Fruit fly (Drosophila melanogaster) whole organism, embryonic: ENCODE data around the gene CG13893.

Source experiments
- Atf6 ChIP-seq: fragments of 200-800 bp; sonication (Bioruptor generic); IDR thresholded peaks from 2 replicates; pipeline ENCODE4 v1.3.6; 2022; ENCODE audit warnings: missing biosample characterization, missing genetic modification characterization
- Bdp1 ChIP-seq: fragments of 200-800 bp; sonication (Bioruptor generic); optimal IDR thresholded peaks from 3 replicates; lab custom pipeline; 2016; ENCODE audit warnings: missing biosample characterization, missing genetic modification characterization
- Blimp-1 ChIP-seq: fragments of 200-800 bp; sonication (Bioruptor generic); optimal IDR thresholded peaks from 3 replicates; lab custom pipeline; 2018; ENCODE audit warnings: missing biosample characterization, missing genetic modification characterization, mild to moderate bottlenecking, moderate library complexity, missing genetic modification reagents
- CG1024 ChIP-seq: fragments of 200-800 bp; sonication (Bioruptor generic); IDR thresholded peaks from 2 replicates; pipeline ENCODE4 v1.3.6; 2022; ENCODE audit warnings: missing biosample characterization, missing genetic modification characterization
- CG11085 ChIP-seq: fragments of 200-800 bp; sonication (Bioruptor generic); IDR thresholded peaks from 2 replicates; pipeline ENCODE4 v1.3.6; 2022; ENCODE audit warnings: missing biosample characterization, missing genetic modification characterization
- CG11504 ChIP-seq: fragments of 200-800 bp; sonication (Bioruptor generic); optimal IDR thresholded peaks from 3 replicates; lab custom pipeline; 2019; ENCODE audit warnings: missing biosample characterization, mild to moderate bottlenecking, missing genetic modification characterization, moderate library complexity
- CG11695 ChIP-seq: fragments of 200-800 bp; sonication (Bioruptor generic); IDR thresholded peaks from 3 replicates; pipeline ENCODE4 v1.3.6; 2022; ENCODE audit warnings: missing biosample characterization, missing genetic modification characterization
- CG11723 ChIP-seq: fragments of 200-800 bp; sonication (Bioruptor generic); optimal IDR thresholded peaks from 2 replicates; lab custom pipeline; 2017; ENCODE audit warnings: missing biosample characterization, mild to moderate bottlenecking, missing genetic modification characterization
- CG12659 ChIP-seq: fragments of 200-800 bp; sonication (Bioruptor generic); optimal IDR thresholded peaks from 3 replicates; lab custom pipeline; 2017; ENCODE audit warnings: mild to moderate bottlenecking, missing biosample characterization, missing genetic modification reagents, missing genetic modification characterization
- CG14710 ChIP-seq: fragments of 200-800 bp; sonication (Bioruptor generic); optimal IDR thresholded peaks from 3 replicates; lab custom pipeline; 2019; ENCODE audit warnings: missing biosample characterization, mild to moderate bottlenecking, missing genetic modification characterization, moderate library complexity
- CG15514 ChIP-seq: fragments of 200-800 bp; sonication (Bioruptor generic); optimal IDR thresholded peaks from 3 replicates; lab custom pipeline; 2017; ENCODE audit warnings: missing biosample characterization, missing genetic modification characterization, mild to moderate bottlenecking, moderate library complexity, missing genetic modification reagents
- CG17359 ChIP-seq: fragments of 200-800 bp; sonication (Bioruptor generic); optimal IDR thresholded peaks from 3 replicates; lab custom pipeline; 2018; ENCODE audit warnings: missing biosample characterization, mild to moderate bottlenecking, missing genetic modification characterization, moderate library complexity
- CG17612 ChIP-seq: fragments of 200-800 bp; sonication (Bioruptor generic); IDR thresholded peaks from 2 replicates; pipeline ENCODE4 v1.3.6; 2022; ENCODE audit warnings: missing biosample characterization, missing genetic modification characterization
- CG2120 ChIP-seq: fragments of 200-800 bp; sonication (Bioruptor generic); optimal IDR thresholded peaks from 3 replicates; lab custom pipeline; 2016; ENCODE audit warnings: missing biosample characterization, missing genetic modification characterization
- CG3995 ChIP-seq: fragments of 200-800 bp; sonication (Bioruptor generic); optimal IDR thresholded peaks from 3 replicates; lab custom pipeline; 2016; ENCODE audit warnings: missing biosample characterization, missing genetic modification characterization
- CG4730 ChIP-seq: fragments of 200-800 bp; sonication (Bioruptor generic); IDR thresholded peaks from 2 replicates; pipeline ENCODE4 v1.3.6; 2022; ENCODE audit warnings: missing biosample characterization, missing genetic modification characterization
- CG6683 ChIP-seq: fragments of 200-800 bp; sonication (Bioruptor generic); optimal IDR thresholded peaks from 2 replicates; lab custom pipeline; 2017; ENCODE audit warnings: missing biosample characterization, mild to moderate bottlenecking, missing genetic modification characterization, missing genetic modification reagents
- CG7556 ChIP-seq: fragments of 200-800 bp; sonication (Bioruptor generic); optimal IDR thresholded peaks from 2 replicates; lab custom pipeline; 2017; ENCODE audit warnings: missing biosample characterization, mild to moderate bottlenecking, missing genetic modification characterization
- CG7928 ChIP-seq: fragments of 200-800 bp; sonication (Bioruptor generic); optimal IDR thresholded peaks from 2 replicates; lab custom pipeline; 2017; ENCODE audit warnings: missing biosample characterization, mild to moderate bottlenecking, missing genetic modification characterization
- CG8359 ChIP-seq: fragments of 200-800 bp; sonication (Bioruptor generic); optimal IDR thresholded peaks from 2 replicates; lab custom pipeline; 2017; ENCODE audit warnings: missing biosample characterization, mild to moderate bottlenecking, missing genetic modification characterization, borderline replicate concordance
- CG8944 ChIP-seq: fragments of 200-800 bp; sonication (Bioruptor generic); optimal IDR thresholded peaks from 3 replicates; lab custom pipeline; 2016; ENCODE audit warnings: missing biosample characterization, missing genetic modification characterization
- Dip2 ChIP-seq: fragments of 200-800 bp; sonication (Bioruptor generic); IDR thresholded peaks from 2 replicates; pipeline ENCODE4 v1.3.6; 2022; ENCODE audit warnings: missing biosample characterization, missing genetic modification characterization
- Gug ChIP-seq: fragments of 200-800 bp; sonication (Bioruptor generic); IDR thresholded peaks from 4 replicates; pipeline ENCODE4 v1.3.6; 2022; ENCODE audit warnings: missing biosample characterization, missing genetic modification characterization
- Hey ChIP-seq: fragments of 200-800 bp; sonication (Bioruptor generic); optimal IDR thresholded peaks from 3 replicates; lab custom pipeline; 2018; ENCODE audit warnings: missing biosample characterization, mild to moderate bottlenecking, missing genetic modification characterization
- Lhr ChIP-seq: fragments of 200-800 bp; sonication (Bioruptor generic); optimal IDR thresholded peaks from 3 replicates; lab custom pipeline; 2017; ENCODE audit warnings: mild to moderate bottlenecking, missing biosample characterization, missing genetic modification reagents, missing genetic modification characterization
- Mrtf ChIP-seq: fragments of 200-800 bp; sonication (Bioruptor generic); IDR thresholded peaks from 3 replicates; pipeline ENCODE4 v1.3.6; 2022; ENCODE audit warnings: missing biosample characterization, missing genetic modification characterization
- Pdp1 ChIP-seq, 2 experiments: fragments of 200-800 bp; sonication (Bioruptor generic); optimal IDR thresholded peaks; 3 replicates each; lab custom pipeline; 2016; ENCODE audit warnings: missing biosample characterization in 2 of 2, missing genetic modification characterization in 2 of 2, mild to moderate bottlenecking in 1 of 2, moderate library complexity in 1 of 2
- Ravus ChIP-seq: fragments of 200-800 bp; sonication (Bioruptor generic); IDR thresholded peaks from 2 replicates; pipeline ENCODE4 v1.3.6; 2022; ENCODE audit warnings: missing biosample characterization, missing genetic modification characterization
- Sin3A ChIP-seq: fragments of >200 bp; optimal IDR thresholded peaks from 2 replicates; lab custom pipeline; 2018
- Trl ChIP-seq, 3 experiments: fragments of >200 bp in 2 of 3; fragments of 200-800 bp in 1 of 3; sonication (Bioruptor generic) in 1 of 3; optimal IDR thresholded peaks; 2 replicates in 1 of 3; 3 replicates in 2 of 3; lab custom pipeline; 2016 to 2017; ENCODE audit warnings: missing biosample characterization in 1 of 3, missing genetic modification characterization in 1 of 3
- ac ChIP-seq: fragments of 200-800 bp; sonication (Bioruptor generic); optimal IDR thresholded peaks from 3 replicates; lab custom pipeline; 2017; ENCODE audit warnings: missing biosample characterization, mild to moderate bottlenecking, missing genetic modification characterization
- ase ChIP-seq: fragments of 200-800 bp; sonication (Bioruptor generic); IDR thresholded peaks from 3 replicates; pipeline ENCODE4 v1.3.6; 2022; ENCODE audit warnings: missing biosample characterization, missing genetic modification characterization
- dati ChIP-seq: fragments of 200-800 bp; sonication (Bioruptor generic); IDR thresholded peaks from 2 replicates; pipeline ENCODE4 v1.3.6; 2022; ENCODE audit warnings: missing biosample characterization, missing genetic modification characterization
- en ChIP-seq: fragments of 200-800 bp; sonication (Bioruptor generic); optimal IDR thresholded peaks from 2 replicates; lab custom pipeline; 2016; ENCODE audit warnings: missing biosample characterization, missing genetic modification characterization
- ewg ChIP-seq: fragments of 200-800 bp; sonication (Bioruptor generic); optimal IDR thresholded peaks from 3 replicates; lab custom pipeline; 2017; ENCODE audit warnings: mild to moderate bottlenecking, missing biosample characterization, missing genetic modification reagents, missing genetic modification characterization
- fru ChIP-seq: fragments of >200 bp; optimal IDR thresholded peaks from 2 replicates; lab custom pipeline; 2017
- fu2 ChIP-seq: fragments of 200-800 bp; sonication (Bioruptor generic); optimal IDR thresholded peaks from 2 replicates; lab custom pipeline; 2016; ENCODE audit warnings: missing biosample characterization, missing genetic modification characterization
- hbn ChIP-seq: fragments of 200-800 bp; sonication (Bioruptor generic); IDR thresholded peaks from 2 replicates; pipeline ENCODE4 v1.3.6; 2022; ENCODE audit warnings: missing biosample characterization, missing genetic modification characterization; ENCODE audit not compliant: partially characterized antibody
- kah ChIP-seq: fragments of 200-800 bp; sonication (Bioruptor generic); optimal IDR thresholded peaks from 2 replicates; lab custom pipeline; 2018; ENCODE audit warnings: missing biosample characterization, mild to moderate bottlenecking, missing genetic modification characterization
- lab ChIP-seq: fragments of 200-800 bp; sonication (Bioruptor generic); optimal IDR thresholded peaks from 3 replicates; lab custom pipeline; 2017; ENCODE audit warnings: missing biosample characterization, missing genetic modification characterization, mild to moderate bottlenecking, moderate library complexity, missing genetic modification reagents
- mld ChIP-seq: fragments of 200-800 bp; sonication (Bioruptor generic); IDR thresholded peaks from 3 replicates; pipeline ENCODE4 v1.3.6; 2022; ENCODE audit warnings: missing biosample characterization, missing genetic modification characterization; ENCODE audit not compliant: partially characterized antibody
- pnt ChIP-seq: fragments of 200-800 bp; sonication (Bioruptor generic); optimal IDR thresholded peaks from 3 replicates; lab custom pipeline; 2016; ENCODE audit warnings: missing biosample characterization, missing genetic modification characterization
- seq ChIP-seq: fragments of 200-800 bp; sonication (Bioruptor generic); IDR thresholded peaks from 2 replicates; pipeline ENCODE4 v1.3.6; 2022; ENCODE audit warnings: missing biosample characterization, missing genetic modification characterization
- sima ChIP-seq: fragments of 200-800 bp; sonication (Bioruptor generic); optimal IDR thresholded peaks from 2 replicates; lab custom pipeline; 2016; ENCODE audit warnings: missing biosample characterization, missing genetic modification characterization
- sob ChIP-seq: fragments of 200-800 bp; sonication (Bioruptor generic); IDR thresholded peaks from 2 replicates; pipeline ENCODE4 v1.3.6; 2022; ENCODE audit warnings: missing biosample characterization, missing genetic modification characterization
- tio ChIP-seq: fragments of 200-800 bp; sonication (Bioruptor generic); optimal IDR thresholded peaks from 2 replicates; lab custom pipeline; 2017; ENCODE audit warnings: missing biosample characterization, missing genetic modification characterization, inconsistent platforms
- trh ChIP-seq: fragments of 200-800 bp; sonication (Bioruptor generic); optimal IDR thresholded peaks from 2 replicates; lab custom pipeline; 2016; ENCODE audit warnings: missing biosample characterization, missing genetic modification characterization
- tx ChIP-seq: fragments of 200-800 bp; sonication (Bioruptor generic); optimal IDR thresholded peaks from 2 replicates; lab custom pipeline; 2016; ENCODE audit warnings: missing biosample characterization, missing genetic modification characterization

The CG13893 gene

dm6 chr3L:611639-612611 is 8.1 kb upstream of the CG13893 start (continued):
- peak; percentile 89 for TF ChIP-seq lab (GFP tag; lab: Kevin White, UChicago)
- TF ChIP-seq mld (GFP tag; lab: Robert Waterston, UW): no peak
- peak; percentile 79 for TF ChIP-seq CG12659
- peak; percentile 68 for TF ChIP-seq CG17359
- peak; percentile 43 for TF ChIP-seq CG3995
- peak; percentile 83 for TF ChIP-seq seq (GFP tag; lab: Robert Waterston, UW)
- TF ChIP-seq fru (lab: Kevin White, UChicago): no peak
- TF ChIP-seq Dip2 (GFP tag; lab: Robert Waterston, UW): no peak
- TF ChIP-seq Mrtf: peak; percentile 75
- no peak for TF ChIP-seq Sin3A (lab: Kevin White, UChicago)
- TF ChIP-seq CG8359 (GFP tag; lab: Kevin White, UChicago): peak; percentile 18
- TF ChIP-seq en: peak; percentile 55
- TF ChIP-seq Gug: peak; percentile 54; the same call in 2 of the 4 replicates
- peak; percentile 77 for TF ChIP-seq Atf6
- TF ChIP-seq CG8944 (GFP tag; lab: Kevin White, UChicago): peak; percentile 64
- TF ChIP-seq CG11723 (GFP tag; lab: Kevin White, UChicago): peak; percentile 73
- TF ChIP-seq CG4730 (GFP tag; lab: Robert Waterston, UW): peak; percentile 61
- TF ChIP-seq tx (GFP tag; lab: Kevin White, UChicago): no peak
- TF ChIP-seq Pdp1 (GFP tag; optimal IDR thresholded peaks at IDR 0.05; lab: Kevin White, UChicago): peak; percentile 56 to 61
- TF ChIP-seq trh (GFP tag; lab: Kevin White, UChicago): no peak
- peak; percentile 56 for TF ChIP-seq CG15514
- peak; percentile 41 for TF ChIP-seq tio
- peak; percentile 83 for TF ChIP-seq CG7928 (GFP tag; lab: Kevin White, UChicago)
- TF ChIP-seq ewg: peak; percentile 61
- peak; percentile 77 for TF ChIP-seq CG11085 (GFP tag; lab: Robert Waterston, UW)
- peak; percentile 51 for TF ChIP-seq fu2 (GFP tag; lab: Kevin White, UChicago)
- TF ChIP-seq dati (GFP tag; lab: Robert Waterston, UW): no peak
- peak; percentile 75 for TF ChIP-seq CG2120 (GFP tag; lab: Kevin White, UChicago)
- no peak for TF ChIP-seq hbn (GFP tag; lab: Robert Waterston, UW)
- TF ChIP-seq CG11504 (tag; lab: Kevin White, UChicago): peak; percentile 65
- TF ChIP-seq sob (GFP tag; lab: Robert Waterston, UW): peak; percentile 74
- TF ChIP-seq Bdp1 (GFP tag; lab: Kevin White, UChicago): peak; percentile 34
- TF ChIP-seq CG11695 (GFP tag; lab: Robert Waterston, UW): peak; percentile 75; the same call in 2 of the 3 replicates
- TF ChIP-seq CG6683 (GFP tag; lab: Kevin White, UChicago): peak; percentile 18
- peak; percentile 73 for TF ChIP-seq kah (GFP tag; lab: Kevin White, UChicago)
- peak; percentile 24 for TF ChIP-seq CG14710
- TF ChIP-seq sima (GFP tag; lab: Kevin White, UChicago): no peak
- peak; percentile 60; the same call in 1 of the 2 replicates for TF ChIP-seq CG17612 (GFP tag; lab: Robert Waterston, UW)
- TF ChIP-seq ac: peak; percentile 32
- TF ChIP-seq Trl (optimal IDR thresholded peaks at IDR 0.05; lab: Kevin White, UChicago): no peak
- peak; percentile 52 for TF ChIP-seq Trl (GFP tag; optimal IDR thresholded peaks at IDR 0.05; lab: Kevin White, UChicago)
- TF ChIP-seq CG7556: peak; percentile 63
- peak; percentile 7 for TF ChIP-seq Lhr
- TF ChIP-seq CG1024: peak; percentile 28; the same call in 1 of the 2 replicates
- peak; percentile 58; the same call in 2 of the 3 replicates for TF ChIP-seq ase (GFP tag; lab: Robert Waterston, UW)
- peak; percentile 44 for TF ChIP-seq Blimp-1 (GFP tag; lab: Kevin White, UChicago)
- TF ChIP-seq pnt (GFP tag; lab: Kevin White, UChicago): no peak
- no peak for TF ChIP-seq Ravus (GFP tag; lab: Robert Waterston, UW)
- TF ChIP-seq Hey: peak; percentile 71
